Worm (Caenorhabditis elegans): ENCODE results near the gene rme-1.

Gene rme-1

ce11 chrV:6246454-6246981 lies 37.8 kb downstream of the rme-1 start, which contains the start of gene dmd-7 (continued):
- TF ChIP-seq nhr-6 (tag; optimal IDR thresholded peaks at IDR 0.05), result peak; percentile 78
- TF ChIP-seq unc-62 (GFP tag; optimal IDR thresholded peaks at IDR 0.05), result no peak
- TF ChIP-seq elt-3 (tag; optimal IDR thresholded peaks at IDR 0.05), result no peak
- peak; percentile 57 for TF ChIP-seq gmeb-1 (tag; optimal IDR thresholded peaks at IDR 0.05)
- peak; percentile 49 for TF ChIP-seq unc-55 (GFP tag; optimal IDR thresholded peaks at IDR 0.05)
- TF ChIP-seq lin-13 (GFP tag; optimal IDR thresholded peaks at IDR 0.05), result peak; percentile 69
- no peak for TF ChIP-seq lin-39 (tag; optimal IDR thresholded peaks at IDR 0.05)
- TF ChIP-seq nhr-23 (tag; optimal IDR thresholded peaks at IDR 0.05), result no peak
- peak; percentile 65 for TF ChIP-seq ztf-4 (tag; optimal IDR thresholded peaks at IDR 0.05)
- no peak for TF ChIP-seq nhr-77 (tag; optimal IDR thresholded peaks at IDR 0.05)
- peak; percentile 50 to 82 for TF ChIP-seq lsy-2 (tag; optimal IDR thresholded peaks at IDR 0.05)

ce11 chrV:6247397-6247796 lies 38.7 kb downstream of the rme-1 start:
- TF ChIP-seq mab-5 (tag; optimal IDR thresholded peaks at IDR 0.05) (peak; percentile 17), unc-55 (GFP tag; optimal IDR thresholded peaks at IDR 0.05) (no peak), nhr-12 (tag; optimal IDR thresholded peaks at IDR 0.05) (no peak), mdl-1 (tag; optimal IDR thresholded peaks at IDR 0.05) (peak in 1 of 2 experiments; percentile 37), Y55F3AM.14 (GFP tag; optimal IDR thresholded peaks at IDR 0.05) (peak; percentile 60), mbf-1 (tag; optimal IDR thresholded peaks at IDR 0.05) (no peak), sma-3 (GFP tag; optimal IDR thresholded peaks at IDR 0.05) (peak; percentile 88), lin-39 (tag; optimal IDR thresholded peaks at IDR 0.05) (no peak), nhr-21 (tag; optimal IDR thresholded peaks at IDR 0.05) (peak; percentile 97), aly-2 (tag; optimal IDR thresholded peaks at IDR 0.05) (no peak), elt-1 (tag; optimal IDR thresholded peaks at IDR 0.05) (no peak), nhr-23 (tag; optimal IDR thresholded peaks at IDR 0.05) (no peak), C34F6.9 (tag; optimal IDR thresholded peaks at IDR 0.05) (no peak), sma-9 (GFP tag; optimal IDR thresholded peaks at IDR 0.05) (peak; percentile 99), sma-9 (tag; optimal IDR thresholded peaks at IDR 0.05) (no peak), nhr-77 (tag; optimal IDR thresholded peaks at IDR 0.05) (no peak), zag-1 (tag; optimal IDR thresholded peaks at IDR 0.05) (no peak), lin-13 (GFP tag; optimal IDR thresholded peaks at IDR 0.05) (no peak), nhr-10 (tag; optimal IDR thresholded peaks at IDR 0.05) (no peak), lsy-2 (tag; optimal IDR thresholded peaks at IDR 0.05) (peak in 1 of 2 experiments; percentile 71), nhr-237 (tag; optimal IDR thresholded peaks at IDR 0.05) (no peak), nhr-6 (tag; optimal IDR thresholded peaks at IDR 0.05) (peak; percentile 32), unc-62 (GFP tag; optimal IDR thresholded peaks at IDR 0.05) (peak; percentile 51), sem-4 (tag; optimal IDR thresholded peaks at IDR 0.05) (no peak), nhr-129 (tag; optimal IDR thresholded peaks at IDR 0.05) (peak; percentile 33), ztf-11 (tag; optimal IDR thresholded peaks at IDR 0.05) (no peak), ama-1 (optimal IDR thresholded peaks at IDR 0.05) (no peak), ZK546.5 (tag; optimal IDR thresholded peaks at IDR 0.05) (no peak), blmp-1 (tag; optimal IDR thresholded peaks at IDR 0.05; ENCODE audit: insufficient read depth) (peak; percentile 86), nhr-11 (tag; optimal IDR thresholded peaks at IDR 0.05) (no peak), unc-39 (tag; optimal IDR thresholded peaks at IDR 0.05) (no peak), ceh-82 (tag; optimal IDR thresholded peaks at IDR 0.05) (no peak), snpc-4 (tag; optimal IDR thresholded peaks at IDR 0.05) (no peak), ceh-16 (tag; optimal IDR thresholded peaks at IDR 0.05) (no peak), crh-2 (tag; optimal IDR thresholded peaks at IDR 0.05) (peak; percentile 55), nhr-25 (tag; optimal IDR thresholded peaks at IDR 0.05) (peak; percentile 86), fos-1 (tag; optimal IDR thresholded peaks at IDR 0.05) (peak; percentile 46), elt-3 (tag; optimal IDR thresholded peaks at IDR 0.05) (no peak), R02D3.7 (tag; optimal IDR thresholded peaks at IDR 0.05) (no peak), gmeb-1 (tag; optimal IDR thresholded peaks at IDR 0.05) (peak; percentile 50), peb-1 (tag; optimal IDR thresholded peaks at IDR 0.05) (no peak), skn-1 (tag; optimal IDR thresholded peaks at IDR 0.05) (no peak), ztf-1 (GFP tag; conservative IDR thresholded peaks at IDR 0.05) (no peak), egl-27 (tag; optimal IDR thresholded peaks at IDR 0.05) (peak; percentile 73), alr-1 (tag; optimal IDR thresholded peaks at IDR 0.05) (no peak), F13H6.1 (tag; optimal IDR thresholded peaks at IDR 0.05) (peak; percentile 42), lin-11 (tag; optimal IDR thresholded peaks at IDR 0.05) (no peak), dmd-4 (tag; optimal IDR thresholded peaks at IDR 0.05) (no peak), ztf-4 (tag; optimal IDR thresholded peaks at IDR 0.05) (no peak)
